Worm (Caenorhabditis elegans) whole organism, young adult: ENCODE measurements around the gene rpoa-1.

Source experiments
- B0261.1 ChIP-seq: sonication (generic microtip); optimal IDR thresholded peaks from 2 replicates; lab custom pipeline; 2016; ENCODE audit warnings: mild to moderate bottlenecking, missing genetic modification characterization, moderate library complexity, missing compliant biosample characterization
- D2030.7 ChIP-seq: fragments of 200-800 bp; sonication (Bioruptor generic); IDR thresholded peaks from 2 replicates; pipeline ENCODE4 v1.3.6; 2022; ENCODE audit warnings: missing genetic modification reagents, missing genetic modification characterization, missing compliant biosample characterization
- F23B12.7 ChIP-seq: sonication (generic microtip); optimal IDR thresholded peaks from 2 replicates; lab custom pipeline; 2017; ENCODE audit warnings: missing genetic modification characterization, mild to moderate bottlenecking, missing compliant biosample characterization, antibody characterized with exemption, moderate library complexity; ENCODE audit not compliant: insufficient read depth
- F49E8.2 ChIP-seq: sonication (generic microtip); optimal IDR thresholded peaks from 3 replicates; lab custom pipeline; 2017; ENCODE audit warnings: missing genetic modification characterization, mild to moderate bottlenecking, missing compliant biosample characterization, antibody characterized with exemption, moderate library complexity; ENCODE audit not compliant: insufficient read depth
- F57A8.1 ChIP-seq: fragments of 200-800 bp; sonication (Bioruptor generic); optimal IDR thresholded peaks from 2 replicates; lab custom pipeline; 2018; ENCODE audit warnings: mild to moderate bottlenecking, missing genetic modification characterization, moderate library complexity, missing compliant biosample characterization
- F57C9.4 ChIP-seq: sonication (generic microtip); optimal IDR thresholded peaks from 2 replicates; lab custom pipeline; 2017; ENCODE audit warnings: mild to moderate bottlenecking, missing genetic modification characterization, missing compliant biosample characterization
- T26A5.8 ChIP-seq: sonication (generic microtip); optimal IDR thresholded peaks from 2 replicates; lab custom pipeline; 2016; ENCODE audit warnings: missing genetic modification characterization, missing compliant biosample characterization
- Y53F4B.3 ChIP-seq: fragments of 200-800 bp; sonication (Bioruptor generic); IDR thresholded peaks from 2 replicates; pipeline ENCODE4 v1.3.6; 2022; ENCODE audit warnings: missing genetic modification reagents, missing genetic modification characterization, missing compliant biosample characterization
- Y79H2A.3 ChIP-seq: fragments of 200-800 bp; sonication (Bioruptor generic); conservative IDR thresholded peaks from 2 replicates; pipeline ENCODE4 v1.3.6; 2022; ENCODE audit warnings: missing genetic modification reagents, missing genetic modification characterization, missing compliant biosample characterization
- Y95B8A.8 ChIP-seq: fragments of 200-800 bp; sonication (Bioruptor generic); IDR thresholded peaks from 2 replicates; pipeline ENCODE4 v1.3.6; 2022; ENCODE audit warnings: missing genetic modification reagents, missing genetic modification characterization, missing compliant biosample characterization
- ZK185.1 ChIP-seq: sonication (generic microtip); optimal IDR thresholded peaks from 2 replicates; lab custom pipeline; 2016; ENCODE audit warnings: mild to moderate bottlenecking, missing genetic modification characterization, missing compliant biosample characterization; ENCODE audit not compliant: poor library complexity, severe bottlenecking
- aptf-2 ChIP-seq: fragments of 200-800 bp; sonication (Bioruptor generic); conservative IDR thresholded peaks from 2 replicates; pipeline ENCODE4 v1.3.6; 2022; ENCODE audit warnings: missing genetic modification reagents, missing genetic modification characterization, missing compliant biosample characterization
- atf-7 ChIP-seq: sonication (generic microtip); optimal IDR thresholded peaks from 2 replicates; lab custom pipeline; 2017; ENCODE audit warnings: mild to moderate bottlenecking, missing genetic modification characterization, missing compliant biosample characterization
- attf-3 ChIP-seq: fragments of 200-800 bp; sonication (Bioruptor generic); conservative IDR thresholded peaks from 2 replicates; pipeline ENCODE4 v1.3.6; 2022; ENCODE audit warnings: missing genetic modification reagents, missing genetic modification characterization, missing compliant biosample characterization
- cebp-1 ChIP-seq, 2 experiments: fragments of 200-800 bp in 1 of 2; sonication (Bioruptor generic) in 1 of 2; sonication (generic microtip) in 1 of 2; IDR thresholded peaks in 1 of 2; optimal IDR thresholded peaks in 1 of 2; 2 replicates each; pipeline versions ENCODE4 v1.3.6 to Lab custom; 2017 to 2022; ENCODE audit warnings: missing compliant biosample characterization in 2 of 2, missing genetic modification characterization in 2 of 2, mild to moderate bottlenecking in 1 of 2, missing genetic modification reagents in 1 of 2, moderate library complexity in 1 of 2
- ceh-100 ChIP-seq: fragments of 200-800 bp; sonication (Bioruptor generic); IDR thresholded peaks from 2 replicates; pipeline ENCODE4 v1.3.6; 2022; ENCODE audit warnings: missing genetic modification reagents, missing genetic modification characterization, missing compliant biosample characterization
- dox-1 ChIP-seq: fragments of 200-800 bp; sonication (Bioruptor generic); IDR thresholded peaks from 2 replicates; pipeline ENCODE4 v1.3.6; 2022; ENCODE audit warnings: missing genetic modification reagents, missing genetic modification characterization, missing compliant biosample characterization
- dpl-1 ChIP-seq: fragments of 150-350 bp; optimal IDR thresholded peaks from 2 replicates; lab custom pipeline; 2014; ENCODE audit warnings: missing biosample characterization, missing genetic modification reagents, missing genetic modification characterization
- efl-1 ChIP-seq: fragments of 150-350 bp; optimal IDR thresholded peaks from 2 replicates; lab custom pipeline; 2014; ENCODE audit warnings: missing biosample characterization, missing genetic modification reagents, missing genetic modification characterization
- ets-4 ChIP-seq: fragments of 200-800 bp; sonication (Bioruptor generic); optimal IDR thresholded peaks from 2 replicates; lab custom pipeline; 2018; ENCODE audit warnings: mild to moderate bottlenecking, missing genetic modification characterization, missing compliant biosample characterization
- hlh-12 ChIP-seq: sonication (generic microtip); optimal IDR thresholded peaks from 2 replicates; lab custom pipeline; 2016; ENCODE audit warnings: missing genetic modification characterization, missing compliant biosample characterization
- hmg-1.2 ChIP-seq: fragments of 200-800 bp; sonication (Bioruptor generic); IDR thresholded peaks from 2 replicates; pipeline ENCODE4 v1.3.6; 2022; ENCODE audit warnings: missing genetic modification reagents, missing genetic modification characterization, missing compliant biosample characterization
- hmg-20 ChIP-seq: fragments of 200-800 bp; sonication (Bioruptor generic); IDR thresholded peaks from 2 replicates; pipeline ENCODE4 v1.3.6; 2022; ENCODE audit warnings: missing genetic modification reagents, missing genetic modification characterization, missing compliant biosample characterization
- hsf-1 ChIP-seq: fragments of 200-800 bp; sonication (Bioruptor generic); IDR thresholded peaks from 2 replicates; pipeline ENCODE4 v1.3.6; 2022; ENCODE audit warnings: missing genetic modification reagents, missing genetic modification characterization, missing compliant biosample characterization
- let-526 ChIP-seq: fragments of 200-800 bp; sonication (Bioruptor generic); IDR thresholded peaks from 2 replicates; pipeline ENCODE4 v1.3.6; 2022; ENCODE audit warnings: missing genetic modification reagents, missing genetic modification characterization, missing compliant biosample characterization
- lin-35 ChIP-seq, 3 experiments: fragments of 150-350 bp in 2 of 3; sonication (generic microtip) in 1 of 3; optimal IDR thresholded peaks; 2 replicates each; lab custom pipeline; 2014 to 2018; ENCODE audit warnings: missing biosample characterization in 3 of 3, missing genetic modification characterization in 3 of 3, missing genetic modification reagents in 3 of 3
- lin-54 ChIP-seq: fragments of 200-800 bp; sonication (Bioruptor generic); optimal IDR thresholded peaks from 2 replicates; lab custom pipeline; 2018; ENCODE audit warnings: mild to moderate bottlenecking, missing genetic modification characterization, missing compliant biosample characterization
- lsy-27 ChIP-seq: sonication (generic microtip); optimal IDR thresholded peaks from 2 replicates; lab custom pipeline; 2017; ENCODE audit warnings: missing genetic modification characterization, mild to moderate bottlenecking, missing compliant biosample characterization, antibody characterized with exemption, missing genotype, borderline replicate concordance; ENCODE audit not compliant: insufficient read depth
- madf-8 ChIP-seq: fragments of 200-800 bp; sonication (Bioruptor generic); conservative IDR thresholded peaks from 2 replicates; pipeline ENCODE4 v1.3.6; 2022; ENCODE audit warnings: missing genetic modification reagents, missing genetic modification characterization, missing compliant biosample characterization
- mcd-1 ChIP-seq: fragments of 200-800 bp; sonication (Bioruptor generic); IDR thresholded peaks from 2 replicates; pipeline ENCODE4 v1.3.6; 2022; ENCODE audit warnings: missing genetic modification reagents, missing genetic modification characterization, missing compliant biosample characterization
- mxl-1 ChIP-seq: sonication (generic microtip); optimal IDR thresholded peaks from 2 replicates; lab custom pipeline; 2016; ENCODE audit warnings: missing genetic modification characterization, missing compliant biosample characterization
- nfya-1 ChIP-seq: sonication (generic microtip); optimal IDR thresholded peaks from 2 replicates; lab custom pipeline; 2017; ENCODE audit warnings: antibody characterized with exemption, missing compliant biosample characterization, missing genetic modification characterization, borderline replicate concordance; ENCODE audit not compliant: insufficient read depth
- nhr-27 ChIP-seq: fragments of 200-800 bp; sonication (Bioruptor generic); optimal IDR thresholded peaks from 2 replicates; lab custom pipeline; 2018; ENCODE audit warnings: mild to moderate bottlenecking, missing genetic modification characterization, moderate library complexity, missing compliant biosample characterization
- pha-4 ChIP-seq: fragments of 150-350 bp; sonication (generic microtip); optimal IDR thresholded peaks from 2 replicates; lab custom pipeline; 2014; ENCODE audit warnings: missing biosample characterization, missing genetic modification reagents, missing genetic modification characterization
- rcor-1 ChIP-seq: fragments of 200-800 bp; sonication (Bioruptor generic); IDR thresholded peaks from 2 replicates; pipeline ENCODE4 v1.3.6; 2022; ENCODE audit warnings: missing genetic modification reagents, missing genetic modification characterization, missing compliant biosample characterization
- sdz-38 ChIP-seq: sonication (generic microtip); optimal IDR thresholded peaks from 2 replicates; lab custom pipeline; 2016; ENCODE audit warnings: missing genotype, missing genetic modification characterization, missing compliant biosample characterization
- snpc-1.1 ChIP-seq: sonication (generic microtip); optimal IDR thresholded peaks from 2 replicates; lab custom pipeline; 2017; ENCODE audit warnings: missing genetic modification characterization, mild to moderate bottlenecking, missing compliant biosample characterization, antibody characterized with exemption, moderate library complexity, missing genotype, missing genetic modification reagents; ENCODE audit not compliant: insufficient read depth
- snpc-3.4 ChIP-seq: sonication (generic microtip); optimal IDR thresholded peaks from 2 replicates; lab custom pipeline; 2017; ENCODE audit warnings: missing genetic modification characterization, mild to moderate bottlenecking, missing compliant biosample characterization, antibody characterized with exemption, moderate library complexity, missing genotype, missing genetic modification reagents
- tbx-9 ChIP-seq: sonication (generic microtip); optimal IDR thresholded peaks from 2 replicates; lab custom pipeline; 2016; ENCODE audit warnings: borderline replicate concordance, missing genetic modification characterization, inconsistent platforms, missing compliant biosample characterization
- tlf-1 ChIP-seq: fragments of 200-800 bp; sonication (Bioruptor generic); optimal IDR thresholded peaks from 2 replicates; lab custom pipeline; 2018; ENCODE audit warnings: mild to moderate bottlenecking, missing genetic modification characterization, missing compliant biosample characterization
- unc-130 ChIP-seq: sonication (generic microtip); optimal IDR thresholded peaks from 2 replicates; lab custom pipeline; 2016; ENCODE audit warnings: missing genetic modification reagents, missing genetic modification characterization, missing compliant biosample characterization
- unc-62 ChIP-seq: fragments of 150-350 bp; optimal IDR thresholded peaks from 2 replicates; lab custom pipeline; 2014; ENCODE audit warnings: missing biosample characterization, missing genetic modification reagents, missing genetic modification characterization
- xnd-1 ChIP-seq: sonication (generic microtip); optimal IDR thresholded peaks from 2 replicates; lab custom pipeline; 2016; ENCODE audit warnings: missing genotype, missing genetic modification reagents, missing genetic modification characterization, missing compliant biosample characterization
- zim-3 ChIP-seq: sonication (generic microtip); optimal IDR thresholded peaks from 2 replicates; lab custom pipeline; 2017; ENCODE audit warnings: mild to moderate bottlenecking, missing genetic modification characterization, moderate library complexity, missing compliant biosample characterization
- ztf-18 ChIP-seq: sonication (generic microtip); optimal IDR thresholded peaks from 2 replicates; lab custom pipeline; 2016; ENCODE audit warnings: missing genotype, mild to moderate bottlenecking, missing genetic modification characterization, missing compliant biosample characterization

Gene rpoa-1

ce11 chrII:13729416-13729815 lies 34.8 kb upstream of the rpoa-1 start, which contains the start of gene Y54G9A.9:
Gene Y54G9A.9, plus strand, starts transcription at chrII:13729716.
- no peak for TF ChIP-seq unc-62 (GFP tag; lab: Kevin White, UChicago)

- TF ChIP-seq zim-3 (no peak), hlh-12 (no peak), cebp-1 (GFP tag; IDR thresholded peaks at IDR 0.05; lab: Robert Waterston, UW) (no peak), cebp-1 (tag; optimal IDR thresholded peaks at IDR 0.05; lab: Kevin White, UChicago) (no peak), B0261.1 (no peak), snpc-3.4 (tag; lab: Kevin White, UChicago) (peak; percentile 48), nhr-27 (tag; lab: Kevin White, UChicago) (no peak), Y79H2A.3 (GFP tag; lab: Robert Waterston, UW) (no peak), F57C9.4 (no peak), mxl-1 (tag; lab: Kevin White, UChicago) (no peak), lsy-27 (tag; lab: Kevin White, UChicago) (no peak), atf-7 (tag; lab: Kevin White, UChicago) (no peak), snpc-1.1 (tag; lab: Kevin White, UChicago) (peak; percentile 35), dox-1 (GFP tag; lab: Robert Waterston, UW) (peak; percentile 47; the same call in 1 of the 2 replicates), ZK185.1 (tag; lab: Kevin White, UChicago) (no peak), F57A8.1 (no peak), madf-8 (GFP tag; lab: Robert Waterston, UW) (peak; percentile 91), aptf-2 (peak; percentile 70; the same call in 1 of the 2 replicates), T26A5.8 (no peak), hmg-20 (GFP tag; lab: Robert Waterston, UW) (no peak), F49E8.2 (tag; lab: Kevin White, UChicago) (peak; percentile 22), nfya-1 (tag; lab: Kevin White, UChicago) (no peak), let-526 (no peak), efl-1 (peak; percentile 95), hsf-1 (GFP tag; lab: Robert Waterston, UW) (peak; percentile 53; the same call in 1 of the 2 replicates), rcor-1 (GFP tag; lab: Robert Waterston, UW) (peak; percentile 66), attf-3 (GFP tag; lab: Robert Waterston, UW) (no peak), F23B12.7 (tag; lab: Kevin White, UChicago) (no peak), xnd-1 (peak; percentile 85), lin-35 (GFP tag; optimal IDR thresholded peaks at IDR 0.05; lab: Kevin White, UChicago) (peak in 1 of 3 experiments; percentile 38), tlf-1 (GFP tag; lab: Kevin White, UChicago) (peak; percentile 50), pha-4 (tag; lab: Kevin White, UChicago) (no peak), D2030.7 (GFP tag; lab: Robert Waterston, UW) (peak; percentile 90), tbx-9 (tag; lab: Kevin White, UChicago) (no peak), sdz-38 (tag; lab: Kevin White, UChicago) (no peak), hmg-1.2 (GFP tag; lab: Robert Waterston, UW) (0 out of 2 replicates have a peak, but pooled peaks have one; percentile 20), Y53F4B.3 (GFP tag; lab: Robert Waterston, UW) (no peak), mcd-1 (GFP tag; lab: Robert Waterston, UW) (peak; percentile 61), Y95B8A.8 (GFP tag; lab: Robert Waterston, UW) (no peak), ceh-100 (GFP tag; lab: Robert Waterston, UW) (peak; percentile 71), lin-54 (GFP tag; lab: Kevin White, UChicago) (peak; percentile 80), unc-130 (GFP tag; lab: Kevin White, UChicago) (no peak), ets-4 (GFP tag; lab: Kevin White, UChicago) (no peak), ztf-18 (tag; lab: Kevin White, UChicago) (no peak), dpl-1 (GFP tag; lab: Kevin White, UChicago) (peak; percentile 78)
Measured at ce11 chrII:13725793-13726192, 31.2 kb upstream of the rpoa-1 start, which contains the start of the genes Y54G9A.7 and bub-3. Gene Y54G9A.7, minus strand, starts transcription at chrII:13725799. Gene bub-3, plus strand, starts transcription at chrII:13726062.
